Fruit fly (Drosophila melanogaster) whole organism, pupa: ENCODE results near the gene CG31524.

Experiments used
- CG10348 ChIP-seq: fragments of 200-800 bp; sonication (Bioruptor generic); IDR thresholded peaks from 2 replicates; pipeline ENCODE4 v1.3.6; 2022; ENCODE audit warnings: missing biosample characterization, missing genetic modification characterization
- CG12605 ChIP-seq: fragments of 200-800 bp; sonication (Bioruptor generic); IDR thresholded peaks from 2 replicates; pipeline ENCODE4 v1.3.6; 2022; ENCODE audit warnings: missing biosample characterization, missing genetic modification characterization
- CG13204 ChIP-seq: fragments of 200-800 bp; sonication (Bioruptor generic); optimal IDR thresholded peaks from 2 replicates; lab custom pipeline; 2018; ENCODE audit warnings: missing biosample characterization, mild to moderate bottlenecking, missing genetic modification characterization, moderate library complexity
- CG14655 ChIP-seq: fragments of 200-800 bp; sonication (Bioruptor generic); optimal IDR thresholded peaks from 3 replicates; lab custom pipeline; 2017; ENCODE audit warnings: mild to moderate bottlenecking, missing biosample characterization, missing genetic modification reagents, missing genetic modification characterization
- CG15710 ChIP-seq: fragments of 200-800 bp; sonication (Bioruptor generic); optimal IDR thresholded peaks from 2 replicates; lab custom pipeline; 2018; ENCODE audit warnings: missing biosample characterization, mild to moderate bottlenecking, missing genetic modification characterization, moderate library complexity
- CG17806 ChIP-seq: fragments of 200-800 bp; sonication (Bioruptor generic); optimal IDR thresholded peaks from 2 replicates; lab custom pipeline; 2018; ENCODE audit warnings: missing biosample characterization, mild to moderate bottlenecking, missing genetic modification characterization, moderate library complexity
- CG32121 ChIP-seq: fragments of 200-800 bp; sonication (Bioruptor generic); IDR thresholded peaks from 2 replicates; pipeline ENCODE4 v1.3.6; 2022; ENCODE audit warnings: missing biosample characterization, missing genetic modification characterization
- CG34367 ChIP-seq: fragments of 200-800 bp; sonication (Bioruptor generic); optimal IDR thresholded peaks from 2 replicates; lab custom pipeline; 2018; ENCODE audit warnings: missing biosample characterization, mild to moderate bottlenecking, missing genetic modification characterization
- CG4496 ChIP-seq: fragments of 200-800 bp; sonication (Bioruptor generic); IDR thresholded peaks from 3 replicates; pipeline ENCODE4 v1.3.6; 2022; ENCODE audit warnings: missing biosample characterization, missing genetic modification characterization
- CG8159 ChIP-seq: fragments of 200-800 bp; sonication (Bioruptor generic); optimal IDR thresholded peaks from 3 replicates; lab custom pipeline; 2018; ENCODE audit warnings: missing biosample characterization, mild to moderate bottlenecking, missing genetic modification characterization, moderate library complexity
- CG8301 ChIP-seq: fragments of 200-800 bp; sonication (Bioruptor generic); optimal IDR thresholded peaks from 2 replicates; lab custom pipeline; 2018; ENCODE audit warnings: missing biosample characterization, mild to moderate bottlenecking, missing genetic modification characterization
- CG9948 ChIP-seq: fragments of 200-800 bp; sonication (Bioruptor generic); optimal IDR thresholded peaks from 2 replicates; lab custom pipeline; 2018; ENCODE audit warnings: missing biosample characterization, mild to moderate bottlenecking, missing genetic modification characterization, moderate library complexity
- D1 ChIP-seq: fragments of 200-800 bp; sonication (Bioruptor generic); optimal IDR thresholded peaks from 2 replicates; lab custom pipeline; 2018; ENCODE audit warnings: missing biosample characterization, mild to moderate bottlenecking, missing genetic modification characterization, moderate library complexity
- EcR ChIP-seq: fragments of 200-800 bp; sonication (Bioruptor generic); optimal IDR thresholded peaks from 3 replicates; lab custom pipeline; 2019; ENCODE audit warnings: missing biosample characterization, missing genetic modification characterization, mild to moderate bottlenecking, moderate library complexity, missing genetic modification reagents
- Ets98B ChIP-seq: fragments of 200-800 bp; sonication (Bioruptor generic); IDR thresholded peaks from 2 replicates; pipeline ENCODE4 v1.3.6; 2022; ENCODE audit warnings: missing biosample characterization, missing genetic modification characterization
- Pif1A ChIP-seq: fragments of 200-800 bp; sonication (Bioruptor generic); optimal IDR thresholded peaks from 3 replicates; lab custom pipeline; 2016; ENCODE audit warnings: missing biosample characterization, missing genetic modification characterization
- Pif1B ChIP-seq: fragments of 200-800 bp; sonication (Bioruptor generic); optimal IDR thresholded peaks from 3 replicates; lab custom pipeline; 2016; ENCODE audit warnings: missing biosample characterization, missing genetic modification characterization
- Snoo ChIP-seq: fragments of 200-800 bp; sonication (Bioruptor generic); optimal IDR thresholded peaks from 3 replicates; lab custom pipeline; 2017; ENCODE audit warnings: missing biosample characterization, mild to moderate bottlenecking, missing genetic modification characterization, inconsistent platforms
- fd96Ca ChIP-seq: fragments of 200-800 bp; sonication (Bioruptor generic); IDR thresholded peaks from 3 replicates; pipeline ENCODE4 v1.3.6; 2022; ENCODE audit warnings: missing biosample characterization, missing genetic modification characterization
- gl ChIP-seq: fragments of 200-800 bp; sonication (Bioruptor generic); optimal IDR thresholded peaks from 2 replicates; lab custom pipeline; 2018; ENCODE audit warnings: missing biosample characterization, mild to moderate bottlenecking, missing genetic modification characterization
- rn ChIP-seq: fragments of 200-800 bp; sonication (Bioruptor generic); IDR thresholded peaks from 2 replicates; pipeline ENCODE4 v1.3.6; 2022; ENCODE audit warnings: missing biosample characterization, missing genetic modification characterization

CG31524 gene

dm6 chr3R:30489797-30490196 lies 24.4 kb downstream of the CG31524 start, which contains the start of gene PH4alphaSG2:
Gene PH4alphaSG2, plus strand, starts transcription at chr3R:30490074.
- TF ChIP-seq CG13204 (GFP tag; lab: Kevin White, UChicago) = no peak
- TF ChIP-seq CG8159 = no peak
- no peak for TF ChIP-seq CG15710
- TF ChIP-seq Ets98B = no peak
- TF ChIP-seq CG32121 (GFP tag; lab: Robert Waterston, UW) = no peak
- TF ChIP-seq, all 21 proteins: peak for 0

- TF ChIP-seq CG12605 = no peak
- TF ChIP-seq Pif1A (GFP tag; lab: Kevin White, UChicago) = no peak
- TF ChIP-seq gl = no peak
- TF ChIP-seq CG32121 (GFP tag; lab: Robert Waterston, UW) = no peak
- no peak for TF ChIP-seq rn (GFP tag; lab: Robert Waterston, UW)
- no peak for TF ChIP-seq EcR (GFP tag; lab: Kevin White, UChicago)
- no peak for TF ChIP-seq CG8301
- no peak for TF ChIP-seq CG8159
- TF ChIP-seq D1 (tag; lab: Kevin White, UChicago) = no peak
- TF ChIP-seq CG14655 (GFP tag; lab: Kevin White, UChicago) = no peak
- no peak for TF ChIP-seq fd96Ca (GFP tag; lab: Robert Waterston, UW)
Measured at dm6 chr3R:30488663-30489062, 25.5 kb downstream of the CG31524 start, which contains the start of gene Jon99Fi. Gene Jon99Fi, plus strand, starts transcription at chr3R:30488963.

- TF ChIP-seq CG8301 = no peak
- no peak for TF ChIP-seq Pif1B (GFP tag; lab: Kevin White, UChicago)
- TF ChIP-seq CG17806 = no peak
- TF ChIP-seq CG15710 = no peak
- TF ChIP-seq rn (GFP tag; lab: Robert Waterston, UW) = no peak
- no peak for TF ChIP-seq CG13204 (GFP tag; lab: Kevin White, UChicago)
- TF ChIP-seq CG10348 (GFP tag; lab: Robert Waterston, UW) = no peak
- TF ChIP-seq gl = no peak
- TF ChIP-seq CG34367 (tag; lab: Kevin White, UChicago) = no peak
- TF ChIP-seq CG14655 (GFP tag; lab: Kevin White, UChicago) = no peak
- no peak for TF ChIP-seq CG12605
- no peak for TF ChIP-seq CG9948
- TF ChIP-seq D1 (tag; lab: Kevin White, UChicago) = no peak
- TF ChIP-seq Pif1A (GFP tag; lab: Kevin White, UChicago) = no peak
- TF ChIP-seq Snoo (tag; lab: Kevin White, UChicago) = no peak
- no peak for TF ChIP-seq CG8159
- no peak for TF ChIP-seq EcR (GFP tag; lab: Kevin White, UChicago)
- no peak for TF ChIP-seq Ets98B
Measured at dm6 chr3R:30487828-30488227, 26.3 kb downstream of the CG31524 start, which contains the start of gene Jon99Fii. Gene Jon99Fii, minus strand, starts transcription at chr3R:30487928.

dm6 chr3R:30476367-30476766 lies 37.8 kb downstream of the CG31524 start, which contains the start of gene spdo:
Gene spdo, plus strand, starts transcription at chr3R:30476684.
- TF ChIP-seq Pif1A (GFP tag; lab: Kevin White, UChicago) (no peak), CG32121 (GFP tag; lab: Robert Waterston, UW) (no peak), Pif1B (GFP tag; lab: Kevin White, UChicago) (no peak), Ets98B (no peak), CG15710 (no peak), gl (no peak), Snoo (tag; lab: Kevin White, UChicago) (no peak), CG10348 (GFP tag; lab: Robert Waterston, UW) (no peak), CG4496 (GFP tag; lab: Robert Waterston, UW) (no peak), fd96Ca (GFP tag; lab: Robert Waterston, UW) (no peak), CG34367 (tag; lab: Kevin White, UChicago) (no peak), CG9948 (no peak), D1 (tag; lab: Kevin White, UChicago) (no peak), CG14655 (GFP tag; lab: Kevin White, UChicago) (no peak), CG17806 (no peak), CG13204 (GFP tag; lab: Kevin White, UChicago) (no peak), rn (GFP tag; lab: Robert Waterston, UW) (no peak)

- no peak for TF ChIP-seq D1 (tag; lab: Kevin White, UChicago)
- no peak for TF ChIP-seq CG12605
- TF ChIP-seq CG9948 = no peak
- TF ChIP-seq Pif1A (GFP tag; lab: Kevin White, UChicago) = no peak
- TF ChIP-seq rn (GFP tag; lab: Robert Waterston, UW) = no peak
- no peak for TF ChIP-seq CG10348 (GFP tag; lab: Robert Waterston, UW)
- TF ChIP-seq CG8301 = no peak
- no peak for TF ChIP-seq Pif1B (GFP tag; lab: Kevin White, UChicago)
- no peak for TF ChIP-seq CG14655 (GFP tag; lab: Kevin White, UChicago)
Measured at dm6 chr3R:30475910-30476309, 38.2 kb downstream of the CG31524 start.

dm6 chr3R:30474667-30475213 lies 39.4 kb downstream of the CG31524 start:
- TF ChIP-seq Snoo (tag; lab: Kevin White, UChicago) = no peak
- no peak for TF ChIP-seq rn (GFP tag; lab: Robert Waterston, UW)
- no peak for TF ChIP-seq CG10348 (GFP tag; lab: Robert Waterston, UW)
- no peak for TF ChIP-seq CG9948
- TF ChIP-seq fd96Ca (GFP tag; lab: Robert Waterston, UW) = no peak
- no peak for TF ChIP-seq Ets98B
- no peak for TF ChIP-seq Pif1A (GFP tag; lab: Kevin White, UChicago)
- TF ChIP-seq CG4496 (GFP tag; lab: Robert Waterston, UW) = no peak
- no peak for TF ChIP-seq D1 (tag; lab: Kevin White, UChicago)
- no peak for TF ChIP-seq CG8301
- TF ChIP-seq CG32121 (GFP tag; lab: Robert Waterston, UW) = no peak
- TF ChIP-seq gl = no peak
- TF ChIP-seq, all 21 proteins: peak for 0
